Worm (Caenorhabditis elegans) whole organism, early embryonic: ENCODE results near the gene idpb-2.
A peak's percentile ranks its signal among the peaks of the same experiment; 100 is the strongest.

Experiments used
- B0310.2 ChIP-seq: sonication (generic microtip); optimal IDR thresholded peaks from 2 replicates; lab custom pipeline; 2016; ENCODE audit warnings: mild to moderate bottlenecking, missing genetic modification characterization, missing compliant biosample characterization
- F13C5.2 ChIP-seq: sonication (generic microtip); optimal IDR thresholded peaks from 2 replicates; lab custom pipeline; 2017; ENCODE audit warnings: mild to moderate bottlenecking, missing genetic modification characterization, inconsistent platforms, missing compliant biosample characterization
- aly-1 ChIP-seq: sonication (generic microtip); optimal IDR thresholded peaks from 2 replicates; lab custom pipeline; 2016; ENCODE audit warnings: missing genetic modification characterization, missing compliant biosample characterization
- ama-1 ChIP-seq: fragments of 150-350 bp; optimal IDR thresholded peaks from 2 replicates; lab custom pipeline; 2014
- ceh-36 ChIP-seq: sonication (generic microtip); optimal IDR thresholded peaks from 2 replicates; lab custom pipeline; 2016; ENCODE audit warnings: missing genetic modification characterization, inconsistent platforms, missing compliant biosample characterization
- flt-1 ChIP-seq: fragments of 200-800 bp; sonication (Bioruptor generic); IDR thresholded peaks from 2 replicates; pipeline ENCODE4 v1.3.6; 2022; ENCODE audit warnings: missing genetic modification characterization, missing compliant biosample characterization
- pes-1 ChIP-seq: fragments of 200-800 bp; sonication (Bioruptor generic); IDR thresholded peaks from 2 replicates; pipeline ENCODE4 v1.3.6; 2022; ENCODE audit warnings: missing genetic modification reagents, missing genetic modification characterization, missing compliant biosample characterization
- scrt-1 ChIP-seq: fragments of 200-800 bp; sonication (Bioruptor generic); IDR thresholded peaks from 2 replicates; pipeline ENCODE4 v1.3.6; 2022; ENCODE audit warnings: missing genetic modification characterization, missing compliant biosample characterization
- tbx-11 ChIP-seq: fragments of 200-800 bp; sonication (Bioruptor generic); IDR thresholded peaks from 2 replicates; pipeline ENCODE4 v1.3.6; 2022; ENCODE audit warnings: missing genetic modification characterization, missing compliant biosample characterization
- tbx-37 ChIP-seq: fragments of 200-800 bp; sonication (Bioruptor generic); conservative IDR thresholded peaks from 2 replicates; pipeline ENCODE4 v1.3.6; 2022; ENCODE audit warnings: missing genetic modification reagents, missing genetic modification characterization, missing compliant biosample characterization

DNA sequence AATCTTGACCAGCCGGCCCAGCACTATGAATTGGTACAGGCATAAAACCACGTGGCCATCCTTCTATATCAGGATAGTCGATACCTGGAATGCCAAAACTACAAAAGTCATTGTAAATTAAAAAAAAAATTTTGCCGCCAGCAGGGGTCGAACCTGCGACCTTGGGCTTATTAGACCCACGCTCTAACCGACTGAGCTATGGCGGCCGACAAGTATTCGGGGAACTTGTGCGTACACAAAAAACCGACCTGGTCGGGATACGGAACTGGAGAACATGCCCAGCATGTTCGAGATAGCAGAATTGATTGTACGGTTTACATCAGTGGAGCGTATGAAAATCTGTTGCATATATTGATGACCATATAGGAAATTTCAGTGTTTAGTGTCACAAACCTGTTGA, 12.1 kb downstream of the idpb-2 start:
- TF ChIP-seq ama-1 (lab: Kevin White, UChicago) (no peak), pes-1 (GFP tag; lab: Robert Waterston, UW) (peak; percentile 86), B0310.2 (tag; lab: Kevin White, UChicago) (peak; percentile 24), ceh-36 (tag; lab: Kevin White, UChicago) (peak; percentile 54), aly-1 (tag; lab: Kevin White, UChicago) (no peak), scrt-1 (GFP tag; lab: Robert Waterston, UW) (peak; percentile 72), tbx-37 (GFP tag; lab: Robert Waterston, UW) (no peak; the same call in 1 of the 2 replicates), tbx-11 (0 out of 2 replicates have a peak, but pooled peaks have one; percentile 28), F13C5.2 (tag; lab: Kevin White, UChicago) (no peak), flt-1 (GFP tag; lab: Robert Waterston, UW) (peak; percentile 72)
